Fruit fly (Drosophila melanogaster) whole organism, embryonic: Measurements from ENCODE around the gene CG43694.

Experiments used
- amos ChIP-seq: fragments of 200-800 bp; sonication (Bioruptor generic); IDR thresholded peaks from 2 replicates; pipeline ENCODE4 v1.3.6; 2022; ENCODE audit warnings: missing biosample characterization, missing genetic modification characterization; ENCODE audit not compliant: partially characterized antibody
- vfl ChIP-seq: fragments of 200-800 bp; sonication (Bioruptor generic); optimal IDR thresholded peaks from 2 replicates; lab custom pipeline; 2016; ENCODE audit warnings: missing biosample characterization, missing genetic modification characterization

DNA sequence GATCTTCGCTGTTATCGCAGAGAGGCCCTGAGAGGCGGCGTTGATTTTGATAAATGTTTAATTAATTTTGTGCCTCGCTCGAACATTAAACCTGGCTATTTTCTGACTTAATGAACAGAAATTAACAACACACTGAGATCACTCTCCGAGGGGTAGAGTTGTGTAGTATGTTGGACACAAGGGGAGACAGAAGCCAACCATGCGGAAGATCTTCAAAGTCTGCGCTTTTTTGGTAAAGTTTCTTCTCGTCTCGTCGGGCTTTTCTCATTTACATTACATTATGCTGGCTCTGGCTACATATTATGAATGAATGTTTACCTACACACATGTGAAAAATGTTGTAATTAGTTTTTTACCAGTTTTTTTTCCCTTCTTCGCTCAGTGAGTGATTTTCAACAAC, at the start of gene CG43694:
- TF ChIP-seq vfl = no peak
- no peak for TF ChIP-seq amos (GFP tag; lab: Robert Waterston, UW)
